Worm (Caenorhabditis elegans) whole organism, early embryonic: ENCODE data around the gene nspc-9.

Source experiments
- aly-1 ChIP-seq: sonication (generic microtip); optimal IDR thresholded peaks from 2 replicates; lab custom pipeline; 2016; ENCODE audit warnings: missing genetic modification characterization, missing compliant biosample characterization
- hmbx-1 ChIP-seq: sonication (generic microtip); optimal IDR thresholded peaks from 2 replicates; lab custom pipeline; 2016; ENCODE audit warnings: mild to moderate bottlenecking, missing genetic modification characterization, missing compliant biosample characterization
- scrt-1 ChIP-seq: fragments of 200-800 bp; sonication (Bioruptor generic); IDR thresholded peaks from 2 replicates; pipeline ENCODE4 v1.3.6; 2022; ENCODE audit warnings: missing genetic modification characterization, missing compliant biosample characterization

- TF ChIP-seq hmbx-1 (tag; lab: Kevin White, UChicago) (no peak), aly-1 (tag; lab: Kevin White, UChicago) (no peak), scrt-1 (no peak)
These were observed 14.5 kb downstream of the nspc-9 start, which contains the start of gene srd-45 for ce11 chrX:12328676-12329075.
